Fruit fly (Drosophila melanogaster): ENCODE measurements around the gene Ptp61F.

Gene Ptp61F

DNA sequence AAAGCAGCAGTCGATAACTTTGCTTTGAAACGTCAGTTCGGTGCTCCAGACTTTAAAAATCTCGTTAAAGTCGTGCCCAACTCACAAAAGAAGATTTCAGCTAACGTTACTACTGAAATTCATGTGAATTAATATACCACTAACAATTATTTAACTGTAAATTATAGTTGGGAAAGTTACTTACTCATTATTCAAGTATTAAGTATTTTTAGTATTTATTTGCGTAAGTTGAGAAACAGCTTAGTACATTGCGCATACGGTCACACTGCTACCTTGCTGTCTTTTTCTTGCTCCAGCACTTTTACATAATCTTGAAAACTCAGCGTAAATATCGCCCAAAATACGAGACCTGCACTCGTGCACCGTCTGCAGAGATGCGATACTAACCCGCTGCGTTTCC is 145.3 kb downstream of the Ptp61F start, which contains the start of gene ND-ACP (continued):
- TF ChIP-seq scrt (GFP tag; optimal IDR thresholded peaks at IDR 0.05): no peak
- no peak for TF ChIP-seq vfl (GFP tag; optimal IDR thresholded peaks at IDR 0.05)
- peak; percentile 5 for TF ChIP-seq CoRest (tag; optimal IDR thresholded peaks at IDR 0.05)
- TF ChIP-seq phol (tag; optimal IDR thresholded peaks at IDR 0.05): peak; percentile 23
- TF ChIP-seq Xrp1 (GFP tag; IDR thresholded peaks at IDR 0.05): no peak
- no peak for TF ChIP-seq ash1 (GFP tag; optimal IDR thresholded peaks at IDR 0.05)
- TF ChIP-seq CG1233 (GFP tag; optimal IDR thresholded peaks at IDR 0.05): no peak
- TF ChIP-seq grau (tag; optimal IDR thresholded peaks at IDR 0.05): no peak
- TF ChIP-seq zfh1 (GFP tag; IDR thresholded peaks at IDR 0.05): no peak
- TF ChIP-seq CG34422 (GFP tag; IDR thresholded peaks at IDR 0.05): no peak
- TF ChIP-seq Antp (GFP tag; optimal IDR thresholded peaks at IDR 0.05): no peak
- no peak for TF ChIP-seq crc (GFP tag; optimal IDR thresholded peaks at IDR 0.05)
- TF ChIP-seq aop (GFP tag; IDR thresholded peaks at IDR 0.05): no peak
- TF ChIP-seq CG13775 (GFP tag; optimal IDR thresholded peaks at IDR 0.05): no peak
- TF ChIP-seq usp (GFP tag; optimal IDR thresholded peaks at IDR 0.05): no peak
- no peak for TF ChIP-seq p53 (GFP tag; optimal IDR thresholded peaks at IDR 0.05)
- no peak for TF ChIP-seq ranshi (GFP tag; IDR thresholded peaks at IDR 0.05)
- TF ChIP-seq onecut (GFP tag; IDR thresholded peaks at IDR 0.05): no peak
- no peak for TF ChIP-seq ab (GFP tag; optimal IDR thresholded peaks at IDR 0.05)
- TF ChIP-seq Ada2b (GFP tag; IDR thresholded peaks at IDR 0.05): no peak
- no peak for TF ChIP-seq HLHmδ (GFP tag; optimal IDR thresholded peaks at IDR 0.05)
- TF ChIP-seq CG11695 (GFP tag; IDR thresholded peaks at IDR 0.05): no peak
- TF ChIP-seq CG31365 (tag; optimal IDR thresholded peaks at IDR 0.05): no peak
- TF ChIP-seq NC2β (GFP tag; optimal IDR thresholded peaks at IDR 0.05): no peak
- TF ChIP-seq repo (GFP tag; optimal IDR thresholded peaks at IDR 0.05): no peak
- TF ChIP-seq CG6254 (GFP tag; optimal IDR thresholded peaks at IDR 0.05): no peak
- no peak for TF ChIP-seq CG10462 (GFP tag; optimal IDR thresholded peaks at IDR 0.05)
- no peak for TF ChIP-seq grn (GFP tag; optimal IDR thresholded peaks at IDR 0.05)
- no peak for TF ChIP-seq CG17829 (tag; optimal IDR thresholded peaks at IDR 0.05)
- no peak for TF ChIP-seq ato (GFP tag; IDR thresholded peaks at IDR 0.05; ENCODE audit: partially characterized antibody)
- TF ChIP-seq Nf-YA (GFP tag; IDR thresholded peaks at IDR 0.05): no peak
- no peak for TF ChIP-seq Bdp1 (GFP tag; optimal IDR thresholded peaks at IDR 0.05)
- no peak for TF ChIP-seq chn (GFP tag; optimal IDR thresholded peaks at IDR 0.05)
- no peak for TF ChIP-seq corto (GFP tag; optimal IDR thresholded peaks at IDR 0.05)
- no peak for TF ChIP-seq D19A (tag; optimal IDR thresholded peaks at IDR 0.05)
- no peak for TF ChIP-seq ham (GFP tag; IDR thresholded peaks at IDR 0.05)
- TF ChIP-seq CG4617 (GFP tag; optimal IDR thresholded peaks at IDR 0.05; ENCODE audit: borderline replicate concordance): peak; percentile 28
- no peak for TF ChIP-seq luna (GFP tag; optimal IDR thresholded peaks at IDR 0.05)
- no peak for TF ChIP-seq GATAe (GFP tag; conservative IDR thresholded peaks at IDR 0.05)
- TF ChIP-seq ssp (GFP tag; IDR thresholded peaks at IDR 0.05): no peak
- no peak for TF ChIP-seq BtbVII (GFP tag; optimal IDR thresholded peaks at IDR 0.05)
- TF ChIP-seq lbe (GFP tag; optimal IDR thresholded peaks at IDR 0.05): no peak
- no peak for TF ChIP-seq Hsf (GFP tag; optimal IDR thresholded peaks at IDR 0.05)
- TF ChIP-seq CG6654 (GFP tag; optimal IDR thresholded peaks at IDR 0.05): no peak
- no peak for TF ChIP-seq CG9437 (GFP tag; optimal IDR thresholded peaks at IDR 0.05)
- no peak for TF ChIP-seq fd96Cb (tag; optimal IDR thresholded peaks at IDR 0.05)
- TF ChIP-seq btn (GFP tag; optimal IDR thresholded peaks at IDR 0.05): no peak
- no peak for TF ChIP-seq Doc2 (GFP tag; IDR thresholded peaks at IDR 0.05)
- TF ChIP-seq CG8388 (GFP tag; optimal IDR thresholded peaks at IDR 0.05): no peak
- TF ChIP-seq pzg (GFP tag; optimal IDR thresholded peaks at IDR 0.05): peak; percentile 74
- TF ChIP-seq CG6813 (GFP tag; optimal IDR thresholded peaks at IDR 0.05): no peak
- TF ChIP-seq Fer3 (tag; optimal IDR thresholded peaks at IDR 0.05): no peak
- no peak; the same call in 1 of the 2 replicates for TF ChIP-seq CG13287 (GFP tag; IDR thresholded peaks at IDR 0.05; ENCODE audit: partially characterized antibody)

Measured in whole organism, embryonic.